Worm (Caenorhabditis elegans) whole organism, midembryonic: ENCODE measurements around the gene fbxa-6.

ENCODE experiments used
- T22C8.4 ChIP-seq: fragments of 200-800 bp; sonication (Bioruptor generic); IDR thresholded peaks from 2 replicates; pipeline ENCODE4 v1.3.6; 2022; ENCODE audit warnings: missing genetic modification characterization, missing compliant biosample characterization
- cog-1 ChIP-seq: sonication (generic microtip); optimal IDR thresholded peaks from 2 replicates; lab custom pipeline; 2016; ENCODE audit warnings: missing genetic modification characterization, missing compliant biosample characterization
- flt-1 ChIP-seq: fragments of 200-800 bp; sonication (Bioruptor generic); IDR thresholded peaks from 2 replicates; pipeline ENCODE4 v1.3.6; 2022; ENCODE audit warnings: missing genetic modification characterization, missing compliant biosample characterization
- klf-2 ChIP-seq: fragments of 200-800 bp; sonication (Bioruptor generic); conservative IDR thresholded peaks from 2 replicates; pipeline ENCODE4 v1.3.6; 2022; ENCODE audit warnings: missing genetic modification reagents, missing genetic modification characterization, missing compliant biosample characterization
- med-1 ChIP-seq: sonication (generic microtip); optimal IDR thresholded peaks from 2 replicates; lab custom pipeline; 2017; ENCODE audit warnings: missing genetic modification characterization, mild to moderate bottlenecking, missing compliant biosample characterization, antibody characterized with exemption, missing genetic modification reagents; ENCODE audit not compliant: insufficient read depth
- ref-1 ChIP-seq: fragments of 200-800 bp; sonication (Bioruptor generic); conservative IDR thresholded peaks from 2 replicates; pipeline ENCODE4 v1.3.6; 2022; ENCODE audit warnings: missing genetic modification reagents, missing genetic modification characterization, missing compliant biosample characterization
- tab-1 ChIP-seq: fragments of 200-800 bp; sonication (Bioruptor generic); IDR thresholded peaks from 2 replicates; pipeline ENCODE4 v1.3.6; 2022; ENCODE audit warnings: missing genetic modification characterization, missing compliant biosample characterization
- ztf-23 ChIP-seq: fragments of 200-800 bp; sonication (Bioruptor generic); IDR thresholded peaks from 2 replicates; pipeline ENCODE4 v1.3.6; 2022; ENCODE audit warnings: missing genetic modification reagents, missing genetic modification characterization, missing compliant biosample characterization
- ztf-29 ChIP-seq: fragments of 200-800 bp; sonication (Bioruptor generic); IDR thresholded peaks from 2 replicates; pipeline ENCODE4 v1.3.6; 2022; ENCODE audit warnings: missing genetic modification reagents, missing genetic modification characterization, missing compliant biosample characterization

The fbxa-6 gene

ce11 chrIII:33257-33656 is 30.4 kb upstream of the fbxa-6 start:
- no peak for TF ChIP-seq T22C8.4
- TF ChIP-seq tab-1 (GFP tag; lab: Robert Waterston, UW) = no peak
- TF ChIP-seq cog-1 (tag; lab: Kevin White, UChicago) = no peak
- TF ChIP-seq ztf-23 (GFP tag; lab: Robert Waterston, UW) = no peak
- TF ChIP-seq flt-1 (GFP tag; lab: Robert Waterston, UW) = no peak
- no peak for TF ChIP-seq ztf-29 (GFP tag; lab: Robert Waterston, UW)

- TF ChIP-seq flt-1 (GFP tag; lab: Robert Waterston, UW) (no peak), cog-1 (tag; lab: Kevin White, UChicago) (no peak), med-1 (GFP tag; lab: Kevin White, UChicago) (no peak), tab-1 (GFP tag; lab: Robert Waterston, UW) (no peak), ztf-29 (GFP tag; lab: Robert Waterston, UW) (no peak), T22C8.4 (no peak), klf-2 (GFP tag; lab: Robert Waterston, UW) (no peak)
Observed at ce11 chrIII:31600-31999, 28.7 kb upstream of the fbxa-6 start.

- TF ChIP-seq ztf-23 (GFP tag; lab: Robert Waterston, UW) = no peak
- TF ChIP-seq flt-1 (GFP tag; lab: Robert Waterston, UW) = no peak
- TF ChIP-seq tab-1 (GFP tag; lab: Robert Waterston, UW) = no peak
- TF ChIP-seq ztf-29 (GFP tag; lab: Robert Waterston, UW) = no peak
- TF ChIP-seq med-1 (GFP tag; lab: Kevin White, UChicago) = no peak
- TF ChIP-seq ref-1 (GFP tag; lab: Robert Waterston, UW) = no peak
- TF ChIP-seq klf-2 (GFP tag; lab: Robert Waterston, UW) = no peak
- TF ChIP-seq cog-1 (tag; lab: Kevin White, UChicago) = no peak
- no peak for TF ChIP-seq T22C8.4
Observed at ce11 chrIII:30399-30798, 27.5 kb upstream of the fbxa-6 start.

ce11 chrIII:29626-30025 is 26.7 kb upstream of the fbxa-6 start:
- no peak for TF ChIP-seq med-1 (GFP tag; lab: Kevin White, UChicago)
- TF ChIP-seq T22C8.4 = no peak
- no peak for TF ChIP-seq ref-1 (GFP tag; lab: Robert Waterston, UW)
- no peak for TF ChIP-seq tab-1 (GFP tag; lab: Robert Waterston, UW)
- TF ChIP-seq flt-1 (GFP tag; lab: Robert Waterston, UW) = no peak

- no peak for TF ChIP-seq cog-1 (tag; lab: Kevin White, UChicago)
- TF ChIP-seq ztf-23 (GFP tag; lab: Robert Waterston, UW) = no peak
- TF ChIP-seq flt-1 (GFP tag; lab: Robert Waterston, UW) = no peak
- no peak for TF ChIP-seq tab-1 (GFP tag; lab: Robert Waterston, UW)
- no peak for TF ChIP-seq ztf-29 (GFP tag; lab: Robert Waterston, UW)
- no peak for TF ChIP-seq T22C8.4
- TF ChIP-seq klf-2 (GFP tag; lab: Robert Waterston, UW) = no peak
- TF ChIP-seq ref-1 (GFP tag; lab: Robert Waterston, UW) = no peak
- no peak for TF ChIP-seq med-1 (GFP tag; lab: Kevin White, UChicago)
Observed at ce11 chrIII:28841-29240, 25.9 kb upstream of the fbxa-6 start.

ce11 chrIII:27341-27947 is 24.5 kb upstream of the fbxa-6 start:
- TF ChIP-seq T22C8.4 = no peak
- no peak for TF ChIP-seq ztf-29 (GFP tag; lab: Robert Waterston, UW)
- no peak for TF ChIP-seq ztf-23 (GFP tag; lab: Robert Waterston, UW)
- TF ChIP-seq tab-1 (GFP tag; lab: Robert Waterston, UW) = no peak
- TF ChIP-seq cog-1 (tag; lab: Kevin White, UChicago) = no peak
- no peak for TF ChIP-seq med-1 (GFP tag; lab: Kevin White, UChicago)
- no peak for TF ChIP-seq ref-1 (GFP tag; lab: Robert Waterston, UW)
- no peak for TF ChIP-seq klf-2 (GFP tag; lab: Robert Waterston, UW)
- TF ChIP-seq flt-1 (GFP tag; lab: Robert Waterston, UW) = no peak

- TF ChIP-seq med-1 (GFP tag; lab: Kevin White, UChicago) (no peak), klf-2 (GFP tag; lab: Robert Waterston, UW) (0 out of 2 replicates have a peak, but pooled peaks have one; percentile 16), cog-1 (tag; lab: Kevin White, UChicago) (no peak), ztf-29 (GFP tag; lab: Robert Waterston, UW) (no peak), tab-1 (GFP tag; lab: Robert Waterston, UW) (no peak), ztf-23 (GFP tag; lab: Robert Waterston, UW) (no peak), ref-1 (GFP tag; lab: Robert Waterston, UW) (no peak), flt-1 (GFP tag; lab: Robert Waterston, UW) (no peak), T22C8.4 (peak; percentile 54; the same call in 1 of the 2 replicates)
Observed at ce11 chrIII:25582-25996, 22.7 kb upstream of the fbxa-6 start.

- TF ChIP-seq ztf-23 (GFP tag; lab: Robert Waterston, UW) = no peak
- no peak for TF ChIP-seq T22C8.4
- TF ChIP-seq flt-1 (GFP tag; lab: Robert Waterston, UW) = no peak
Observed at ce11 chrIII:23862-24261, 21.0 kb upstream of the fbxa-6 start, which contains the start of gene H10E21.5. Gene H10E21.5, minus strand, starts transcription at chrIII:23962.

- TF ChIP-seq klf-2 (GFP tag; lab: Robert Waterston, UW) (no peak), ref-1 (GFP tag; lab: Robert Waterston, UW) (no peak), med-1 (GFP tag; lab: Kevin White, UChicago) (no peak), T22C8.4 (no peak), flt-1 (GFP tag; lab: Robert Waterston, UW) (no peak), tab-1 (GFP tag; lab: Robert Waterston, UW) (no peak), ztf-23 (GFP tag; lab: Robert Waterston, UW) (no peak), ztf-29 (GFP tag; lab: Robert Waterston, UW) (no peak), cog-1 (tag; lab: Kevin White, UChicago) (no peak)
Observed at ce11 chrIII:21276-21675, 18.4 kb upstream of the fbxa-6 start.
